Worm (Caenorhabditis elegans) whole organism, L2 larva: ENCODE data around the gene F09C8.2.

Source experiments
- C34F6.9 ChIP-seq: fragments of 150-350 bp; optimal IDR thresholded peaks from 2 replicates; lab custom pipeline; 2014; ENCODE audit warnings: missing biosample characterization, missing genetic modification characterization
- F13H6.1 ChIP-seq: sonication (generic microtip); optimal IDR thresholded peaks from 2 replicates; lab custom pipeline; 2016; ENCODE audit warnings: missing genetic modification characterization, missing compliant biosample characterization
- R02D3.7 ChIP-seq: fragments of 150-350 bp; optimal IDR thresholded peaks from 2 replicates; lab custom pipeline; 2014; ENCODE audit warnings: missing biosample characterization, missing genetic modification characterization
- Y55F3AM.14 ChIP-seq: fragments of 200-800 bp; sonication (Bioruptor generic); optimal IDR thresholded peaks from 2 replicates; lab custom pipeline; 2018; ENCODE audit warnings: mild to moderate bottlenecking, missing genetic modification characterization, missing compliant biosample characterization
- ZK546.5 ChIP-seq: sonication (generic microtip); optimal IDR thresholded peaks from 2 replicates; lab custom pipeline; 2017; ENCODE audit warnings: missing biosample characterization, missing genetic modification characterization
- alr-1 ChIP-seq: fragments of 150-350 bp; optimal IDR thresholded peaks from 2 replicates; lab custom pipeline; 2014; ENCODE audit warnings: missing biosample characterization, missing genetic modification characterization
- aly-2 ChIP-seq: fragments of 150-350 bp; optimal IDR thresholded peaks from 2 replicates; lab custom pipeline; 2014; ENCODE audit warnings: missing biosample characterization, missing genetic modification characterization
- ama-1 ChIP-seq: fragments of 150-350 bp; optimal IDR thresholded peaks from 2 replicates; lab custom pipeline; 2018; ENCODE audit warnings: inconsistent platforms
- blmp-1 ChIP-seq: sonication (generic microtip); optimal IDR thresholded peaks from 2 replicates; lab custom pipeline; 2017; ENCODE audit warnings: missing genetic modification characterization, mild to moderate bottlenecking, missing compliant biosample characterization, antibody characterized with exemption, moderate library complexity; ENCODE audit not compliant: insufficient read depth
- ceh-16 ChIP-seq: fragments of 150-350 bp; optimal IDR thresholded peaks from 2 replicates; lab custom pipeline; 2014; ENCODE audit warnings: missing biosample characterization, missing genetic modification characterization
- ceh-82 ChIP-seq: fragments of 150-350 bp; optimal IDR thresholded peaks from 2 replicates; lab custom pipeline; 2014; ENCODE audit warnings: missing biosample characterization, missing genetic modification characterization
- crh-2 ChIP-seq: sonication (generic microtip); optimal IDR thresholded peaks from 2 replicates; lab custom pipeline; 2017; ENCODE audit warnings: missing biosample characterization, missing genetic modification characterization
- dmd-4 ChIP-seq: sonication (generic microtip); optimal IDR thresholded peaks from 2 replicates; lab custom pipeline; 2017; ENCODE audit warnings: missing biosample characterization, missing genetic modification characterization
- egl-27 ChIP-seq: sonication (generic microtip); optimal IDR thresholded peaks from 3 replicates; lab custom pipeline; 2017; ENCODE audit warnings: missing biosample characterization, missing genetic modification reagents, missing genetic modification characterization
- elt-1 ChIP-seq: fragments of 150-350 bp; optimal IDR thresholded peaks from 2 replicates; lab custom pipeline; 2014; ENCODE audit warnings: missing biosample characterization, missing genetic modification characterization
- elt-3 ChIP-seq: sonication (generic microtip); optimal IDR thresholded peaks from 2 replicates; lab custom pipeline; 2017; ENCODE audit warnings: missing biosample characterization, missing genetic modification characterization
- fos-1 ChIP-seq: fragments of 150-350 bp; optimal IDR thresholded peaks from 2 replicates; lab custom pipeline; 2014; ENCODE audit warnings: missing biosample characterization, missing genetic modification characterization
- gmeb-1 ChIP-seq: fragments of 150-350 bp; optimal IDR thresholded peaks from 2 replicates; lab custom pipeline; 2014; ENCODE audit warnings: missing biosample characterization, missing genetic modification characterization
- lin-11 ChIP-seq: fragments of 150-350 bp; sonication (generic microtip); optimal IDR thresholded peaks from 2 replicates; lab custom pipeline; 2014; ENCODE audit warnings: missing biosample characterization, missing genetic modification characterization, inconsistent platforms, mixed read lengths
- lin-13 ChIP-seq: fragments of 150-350 bp; optimal IDR thresholded peaks from 2 replicates; lab custom pipeline; 2014; ENCODE audit warnings: missing biosample characterization, missing genetic modification reagents, missing genetic modification characterization
- lin-39 ChIP-seq: fragments of 150-350 bp; optimal IDR thresholded peaks from 2 replicates; lab custom pipeline; 2014; ENCODE audit warnings: missing biosample characterization, missing genetic modification reagents, missing genetic modification characterization
- lsy-2 ChIP-seq, 2 experiments: fragments of 150-350 bp in 1 of 2; sonication (generic microtip) in 1 of 2; optimal IDR thresholded peaks; 2 replicates each; lab custom pipeline; 2014 to 2017; ENCODE audit warnings: missing biosample characterization in 2 of 2, missing genetic modification characterization in 2 of 2
- mab-5 ChIP-seq: fragments of 150-350 bp; optimal IDR thresholded peaks from 2 replicates; lab custom pipeline; 2014; ENCODE audit warnings: missing biosample characterization, missing genetic modification characterization
- mbf-1 ChIP-seq: sonication (generic microtip); optimal IDR thresholded peaks from 2 replicates; lab custom pipeline; 2017; ENCODE audit warnings: missing biosample characterization, missing genetic modification characterization
- mdl-1 ChIP-seq, 2 experiments: fragments of 150-350 bp in 1 of 2; sonication (generic microtip) in 1 of 2; optimal IDR thresholded peaks; 2 replicates each; lab custom pipeline; 2017; ENCODE audit warnings: missing biosample characterization in 2 of 2, missing genetic modification characterization in 2 of 2
- nhr-10 ChIP-seq: sonication (generic microtip); optimal IDR thresholded peaks from 2 replicates; lab custom pipeline; 2017; ENCODE audit warnings: missing biosample characterization, missing genetic modification characterization
- nhr-11 ChIP-seq: fragments of 150-350 bp; optimal IDR thresholded peaks from 2 replicates; lab custom pipeline; 2014; ENCODE audit warnings: missing biosample characterization, missing genetic modification characterization
- nhr-12 ChIP-seq: fragments of 150-350 bp; optimal IDR thresholded peaks from 2 replicates; lab custom pipeline; 2014; ENCODE audit warnings: missing biosample characterization, missing genetic modification characterization
- nhr-129 ChIP-seq: fragments of 150-350 bp; optimal IDR thresholded peaks from 2 replicates; lab custom pipeline; 2014; ENCODE audit warnings: missing biosample characterization, missing genetic modification characterization
- nhr-21 ChIP-seq: fragments of 150-350 bp; optimal IDR thresholded peaks from 2 replicates; lab custom pipeline; 2014; ENCODE audit warnings: missing biosample characterization, missing genetic modification characterization
- nhr-23 ChIP-seq: fragments of 150-350 bp; optimal IDR thresholded peaks from 2 replicates; lab custom pipeline; 2014; ENCODE audit warnings: missing biosample characterization, missing genetic modification reagents, missing genetic modification characterization
- nhr-237 ChIP-seq: fragments of 150-350 bp; optimal IDR thresholded peaks from 2 replicates; lab custom pipeline; 2014; ENCODE audit warnings: missing biosample characterization, missing genetic modification characterization
- nhr-25 ChIP-seq: fragments of 150-350 bp; sonication (generic microtip); optimal IDR thresholded peaks from 3 replicates; lab custom pipeline; 2014; ENCODE audit warnings: missing biosample characterization, missing genetic modification characterization
- nhr-6 ChIP-seq: fragments of 150-350 bp; optimal IDR thresholded peaks from 2 replicates; lab custom pipeline; 2014; ENCODE audit warnings: missing biosample characterization, missing genetic modification characterization
- nhr-77 ChIP-seq: fragments of 150-350 bp; optimal IDR thresholded peaks from 2 replicates; lab custom pipeline; 2014; ENCODE audit warnings: missing biosample characterization, missing genetic modification characterization
- peb-1 ChIP-seq: fragments of 150-350 bp; optimal IDR thresholded peaks from 2 replicates; lab custom pipeline; 2014; ENCODE audit warnings: missing biosample characterization, missing genetic modification characterization
- sem-4 ChIP-seq: fragments of 150-350 bp; optimal IDR thresholded peaks from 2 replicates; lab custom pipeline; 2014; ENCODE audit warnings: missing biosample characterization, missing genetic modification reagents, missing genetic modification characterization
- skn-1 ChIP-seq: sonication (generic microtip); optimal IDR thresholded peaks from 2 replicates; lab custom pipeline; 2017; ENCODE audit warnings: missing biosample characterization, missing genetic modification characterization
- sma-3 ChIP-seq: sonication (generic microtip); optimal IDR thresholded peaks from 2 replicates; lab custom pipeline; 2016; ENCODE audit warnings: missing genetic modification reagents, missing genetic modification characterization, missing compliant biosample characterization
- sma-9 ChIP-seq, 2 experiments: fragments of 150-350 bp in 1 of 2; sonication (generic microtip) in 1 of 2; optimal IDR thresholded peaks; 2 replicates each; lab custom pipeline; 2014 to 2016; ENCODE audit warnings: missing genetic modification characterization in 2 of 2, mild to moderate bottlenecking in 1 of 2, missing biosample characterization in 1 of 2, missing compliant biosample characterization in 1 of 2, missing genetic modification reagents in 1 of 2, moderate library complexity in 1 of 2
- snpc-4 ChIP-seq: fragments of 150-350 bp; optimal IDR thresholded peaks from 2 replicates; lab custom pipeline; 2014; ENCODE audit warnings: missing biosample characterization, missing genetic modification characterization
- unc-39 ChIP-seq: fragments of 150-350 bp; optimal IDR thresholded peaks from 2 replicates; lab custom pipeline; 2014; ENCODE audit warnings: missing biosample characterization, missing genetic modification characterization
- unc-55 ChIP-seq: fragments of 150-350 bp; sonication (generic microtip); optimal IDR thresholded peaks from 3 replicates; lab custom pipeline; 2014; ENCODE audit warnings: missing biosample characterization, missing genetic modification reagents, missing genetic modification characterization
- unc-62 ChIP-seq: fragments of 150-350 bp; optimal IDR thresholded peaks from 2 replicates; lab custom pipeline; 2014; ENCODE audit warnings: missing biosample characterization, missing genetic modification reagents, missing genetic modification characterization
- zag-1 ChIP-seq: fragments of 150-350 bp; optimal IDR thresholded peaks from 2 replicates; lab custom pipeline; 2014; ENCODE audit warnings: missing biosample characterization, missing genetic modification characterization
- ztf-1 ChIP-seq: fragments of 200-800 bp; sonication (Bioruptor generic); conservative IDR thresholded peaks from 2 replicates; pipeline ENCODE4 v1.3.6; 2022; ENCODE audit warnings: missing genetic modification characterization, missing compliant biosample characterization
- ztf-11 ChIP-seq: sonication (generic microtip); optimal IDR thresholded peaks from 2 replicates; lab custom pipeline; 2017; ENCODE audit warnings: missing biosample characterization, missing genetic modification characterization
- ztf-4 ChIP-seq: fragments of 150-350 bp; optimal IDR thresholded peaks from 2 replicates; lab custom pipeline; 2014; ENCODE audit warnings: missing biosample characterization, missing genetic modification characterization

Gene F09C8.2

ce11 chrX:16150153-16150552, 3.3 kb upstream of the F09C8.2 start:
- TF ChIP-seq lsy-2 (tag; optimal IDR thresholded peaks at IDR 0.05; lab: Kevin White, UChicago) = no peak
- TF ChIP-seq ceh-82 (tag; lab: Kevin White, UChicago) = no peak
- no peak for TF ChIP-seq mdl-1 (tag; optimal IDR thresholded peaks at IDR 0.05; lab: Kevin White, UChicago)
- no peak for TF ChIP-seq egl-27 (tag; lab: Kevin White, UChicago)
- no peak for TF ChIP-seq dmd-4 (tag; lab: Kevin White, UChicago)
- no peak for TF ChIP-seq zag-1 (tag; lab: Kevin White, UChicago)
- TF ChIP-seq mab-5 = no peak
- peak; percentile 46 for TF ChIP-seq nhr-25 (tag; lab: Kevin White, UChicago)
- no peak for TF ChIP-seq elt-1 (tag; lab: Kevin White, UChicago)
- TF ChIP-seq lin-13 (GFP tag; lab: Kevin White, UChicago) = no peak
- TF ChIP-seq fos-1 = peak; percentile 52
- peak; percentile 18 for TF ChIP-seq F13H6.1 (tag; lab: Kevin White, UChicago)
- no peak for TF ChIP-seq elt-3 (tag; lab: Kevin White, UChicago)
- TF ChIP-seq blmp-1 (tag; lab: Kevin White, UChicago) = no peak
- TF ChIP-seq sma-9 (GFP tag; optimal IDR thresholded peaks at IDR 0.05; lab: Kevin White, UChicago) = peak; percentile 44
- no peak for TF ChIP-seq sma-9 (tag; optimal IDR thresholded peaks at IDR 0.05; lab: Kevin White, UChicago)
- no peak for TF ChIP-seq alr-1
- TF ChIP-seq lin-11 (tag; lab: Kevin White, UChicago) = no peak
- TF ChIP-seq mbf-1 (tag; lab: Kevin White, UChicago) = no peak
- no peak for TF ChIP-seq peb-1 (tag; lab: Kevin White, UChicago)
- TF ChIP-seq nhr-21 (tag; lab: Kevin White, UChicago) = no peak
- TF ChIP-seq nhr-10 (tag; lab: Kevin White, UChicago) = no peak
- TF ChIP-seq sma-3 (GFP tag; lab: Kevin White, UChicago) = no peak
- TF ChIP-seq crh-2 (tag; lab: Kevin White, UChicago) = no peak
- no peak for TF ChIP-seq Y55F3AM.14 (GFP tag; lab: Kevin White, UChicago)
- TF ChIP-seq unc-39 (tag; lab: Kevin White, UChicago) = no peak
- TF ChIP-seq gmeb-1 (tag; lab: Kevin White, UChicago) = no peak
- TF ChIP-seq lin-39 (tag; lab: Kevin White, UChicago) = no peak
- no peak for TF ChIP-seq unc-55
- TF ChIP-seq nhr-129 (tag; lab: Kevin White, UChicago) = peak; percentile 56
- no peak for TF ChIP-seq ztf-4 (tag; lab: Kevin White, UChicago)
- TF ChIP-seq snpc-4 (tag; lab: Kevin White, UChicago) = no peak

DNA sequence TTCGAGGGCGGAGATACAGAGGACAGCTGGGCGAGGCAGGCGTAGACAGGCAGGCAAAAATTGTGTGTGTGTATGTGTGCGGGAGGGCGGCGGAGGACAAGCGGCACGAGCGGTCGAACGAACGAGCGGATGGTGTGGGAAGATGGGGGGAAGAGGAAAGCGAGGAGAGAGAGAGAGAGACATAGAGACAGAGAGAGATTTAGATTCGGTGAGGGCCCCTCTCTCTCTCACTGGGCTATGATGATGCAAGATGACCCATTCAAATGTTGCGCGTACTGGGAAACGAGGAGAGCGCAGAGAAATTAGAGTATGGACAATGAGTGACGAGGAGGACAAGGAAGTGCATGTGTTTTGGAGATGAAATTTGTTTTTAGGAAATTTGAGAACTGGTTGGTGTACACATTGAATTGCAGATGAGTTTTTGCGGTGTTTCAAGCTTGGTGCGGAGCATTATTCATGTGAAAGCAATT, 941 bp upstream of the F09C8.2 start:
- no peak for TF ChIP-seq elt-3 (tag; lab: Kevin White, UChicago)
- no peak for TF ChIP-seq dmd-4 (tag; lab: Kevin White, UChicago)
- TF ChIP-seq C34F6.9 (tag; lab: Kevin White, UChicago) = peak; percentile 85
- peak; percentile 88 for TF ChIP-seq unc-55
- peak; percentile 94 for TF ChIP-seq sma-9 (GFP tag; optimal IDR thresholded peaks at IDR 0.05; lab: Kevin White, UChicago)
- no peak for TF ChIP-seq sma-9 (tag; optimal IDR thresholded peaks at IDR 0.05; lab: Kevin White, UChicago)
- TF ChIP-seq sma-3 (GFP tag; lab: Kevin White, UChicago) = peak; percentile 45
- no peak for TF ChIP-seq R02D3.7 (tag; lab: Kevin White, UChicago)
- no peak for TF ChIP-seq nhr-23
- TF ChIP-seq blmp-1 (tag; lab: Kevin White, UChicago) = peak; percentile 25
- TF ChIP-seq alr-1 = no peak
- peak; percentile 93 for TF ChIP-seq F13H6.1 (tag; lab: Kevin White, UChicago)
- peak; percentile 84 for TF ChIP-seq egl-27 (tag; lab: Kevin White, UChicago)
- no peak for TF ChIP-seq mbf-1 (tag; lab: Kevin White, UChicago)
- TF ChIP-seq gmeb-1 (tag; lab: Kevin White, UChicago) = peak; percentile 22
- TF ChIP-seq lin-13 (GFP tag; lab: Kevin White, UChicago) = peak; percentile 75
- no peak for TF ChIP-seq nhr-11
- TF ChIP-seq ztf-1 (GFP tag; lab: Robert Waterston, UW) = no peak
- TF ChIP-seq mdl-1 (tag; optimal IDR thresholded peaks at IDR 0.05; lab: Kevin White, UChicago) = peak; percentile 49 to 86
- no peak for TF ChIP-seq unc-62
- TF ChIP-seq nhr-12 (tag; lab: Kevin White, UChicago) = no peak
- TF ChIP-seq nhr-77 (tag; lab: Kevin White, UChicago) = no peak
- no peak for TF ChIP-seq nhr-237 (tag; lab: Kevin White, UChicago)
- peak; percentile 82 for TF ChIP-seq nhr-21 (tag; lab: Kevin White, UChicago)
- TF ChIP-seq ceh-16 (tag; lab: Kevin White, UChicago) = peak; percentile 83
- TF ChIP-seq crh-2 (tag; lab: Kevin White, UChicago) = peak; percentile 63
- no peak for TF ChIP-seq elt-1 (tag; lab: Kevin White, UChicago)
- no peak for TF ChIP-seq ama-1 (lab: Kevin White, UChicago)
- no peak for TF ChIP-seq aly-2
- peak; percentile 98 for TF ChIP-seq nhr-129 (tag; lab: Kevin White, UChicago)
- peak; percentile 89 for TF ChIP-seq sem-4
- no peak for TF ChIP-seq skn-1 (tag; lab: Kevin White, UChicago)
- no peak for TF ChIP-seq ZK546.5 (tag; lab: Kevin White, UChicago)
- TF ChIP-seq ztf-4 (tag; lab: Kevin White, UChicago) = peak; percentile 45
- peak; percentile 61 for TF ChIP-seq fos-1
- peak; percentile 74 for TF ChIP-seq lin-39 (tag; lab: Kevin White, UChicago)
- peak; percentile 27 for TF ChIP-seq snpc-4 (tag; lab: Kevin White, UChicago)
- no peak for TF ChIP-seq nhr-10 (tag; lab: Kevin White, UChicago)
- TF ChIP-seq nhr-6 (tag; lab: Kevin White, UChicago) = peak; percentile 84
- TF ChIP-seq zag-1 (tag; lab: Kevin White, UChicago) = peak; percentile 92
- peak; percentile 60 for TF ChIP-seq ztf-11 (tag; lab: Kevin White, UChicago)
- TF ChIP-seq Y55F3AM.14 (GFP tag; lab: Kevin White, UChicago) = peak; percentile 58
